Worm (Caenorhabditis elegans) whole organism, late embryonic: ENCODE measurements around the gene kynu-1.

Experiments used
- C38D4.7 ChIP-seq: fragments of 200-800 bp; sonication (Bioruptor generic); optimal IDR thresholded peaks from 2 replicates; lab custom pipeline; 2018; ENCODE audit warnings: mild to moderate bottlenecking, missing genetic modification characterization, moderate library complexity, missing compliant biosample characterization
- K09A11.1 ChIP-seq: sonication (generic microtip); optimal IDR thresholded peaks from 2 replicates; lab custom pipeline; 2017; ENCODE audit warnings: antibody characterized with exemption, mild to moderate bottlenecking, missing genetic modification characterization, missing compliant biosample characterization; ENCODE audit not compliant: insufficient read depth
- T23F11.4 ChIP-seq: fragments of 200-800 bp; sonication (Bioruptor generic); optimal IDR thresholded peaks from 2 replicates; lab custom pipeline; 2018; ENCODE audit warnings: mild to moderate bottlenecking, missing genetic modification characterization, missing compliant biosample characterization
- Y22D7AL.16 ChIP-seq: sonication (generic microtip); optimal IDR thresholded peaks from 2 replicates; lab custom pipeline; 2016; ENCODE audit warnings: missing genetic modification characterization, missing compliant biosample characterization
- ahr-1 ChIP-seq: sonication (generic microtip); optimal IDR thresholded peaks from 2 replicates; lab custom pipeline; 2016; ENCODE audit warnings: missing genetic modification characterization, missing compliant biosample characterization
- ama-1 ChIP-seq: fragments of 150-350 bp; optimal IDR thresholded peaks from 2 replicates; lab custom pipeline; 2014
- ceh-14 ChIP-seq: sonication (generic microtip); optimal IDR thresholded peaks from 2 replicates; lab custom pipeline; 2016; ENCODE audit warnings: missing genotype, missing genetic modification characterization, missing compliant biosample characterization
- ceh-18 ChIP-seq: sonication (generic microtip); optimal IDR thresholded peaks from 2 replicates; lab custom pipeline; 2016; ENCODE audit warnings: missing genetic modification characterization, missing compliant biosample characterization
- ceh-19 ChIP-seq: fragments of 200-800 bp; sonication (Bioruptor generic); optimal IDR thresholded peaks from 2 replicates; lab custom pipeline; 2018; ENCODE audit warnings: mild to moderate bottlenecking, missing genetic modification characterization, missing compliant biosample characterization
- ceh-2 ChIP-seq: sonication (generic microtip); optimal IDR thresholded peaks from 2 replicates; lab custom pipeline; 2016; ENCODE audit warnings: missing genotype, missing genetic modification characterization, missing compliant biosample characterization
- ceh-24 ChIP-seq: sonication (generic microtip); optimal IDR thresholded peaks from 2 replicates; lab custom pipeline; 2016; ENCODE audit warnings: mild to moderate bottlenecking, missing genetic modification characterization, missing compliant biosample characterization
- ceh-30 ChIP-seq: fragments of 150-350 bp; optimal IDR thresholded peaks from 2 replicates; lab custom pipeline; 2014; ENCODE audit warnings: missing biosample characterization, missing genetic modification characterization
- ceh-31 ChIP-seq: sonication (generic microtip); optimal IDR thresholded peaks from 2 replicates; lab custom pipeline; 2016; ENCODE audit warnings: missing genetic modification characterization, missing compliant biosample characterization
- ceh-45 ChIP-seq: fragments of 200-800 bp; sonication (Bioruptor generic); IDR thresholded peaks from 2 replicates; pipeline ENCODE4 v1.3.6; 2022; ENCODE audit warnings: missing genetic modification reagents, missing genetic modification characterization, missing compliant biosample characterization
- che-1 ChIP-seq: sonication (generic microtip); optimal IDR thresholded peaks from 2 replicates; lab custom pipeline; 2016; ENCODE audit warnings: mild to moderate bottlenecking, missing genetic modification characterization, missing compliant biosample characterization
- dmd-4 ChIP-seq: sonication (generic microtip); optimal IDR thresholded peaks from 2 replicates; lab custom pipeline; 2016; ENCODE audit warnings: borderline replicate concordance, missing genetic modification characterization, missing compliant biosample characterization
- dve-1 ChIP-seq: sonication (generic microtip); optimal IDR thresholded peaks from 2 replicates; lab custom pipeline; 2017; ENCODE audit warnings: antibody characterized with exemption, mild to moderate bottlenecking, missing genetic modification characterization, missing compliant biosample characterization
- elt-2 ChIP-seq: sonication (generic microtip); optimal IDR thresholded peaks from 2 replicates; lab custom pipeline; 2016; ENCODE audit warnings: missing genetic modification reagents, missing genetic modification characterization, missing compliant biosample characterization
- elt-4 ChIP-seq: sonication (generic microtip); optimal IDR thresholded peaks from 2 replicates; lab custom pipeline; 2016; ENCODE audit warnings: missing genetic modification characterization, missing compliant biosample characterization
- ets-4 ChIP-seq: sonication (generic microtip); optimal IDR thresholded peaks from 2 replicates; lab custom pipeline; 2016; ENCODE audit warnings: missing genetic modification characterization, missing compliant biosample characterization
- eyg-1 ChIP-seq: sonication (generic microtip); optimal IDR thresholded peaks from 2 replicates; lab custom pipeline; 2016; ENCODE audit warnings: missing genotype, missing genetic modification characterization, missing compliant biosample characterization
- fkh-10 ChIP-seq: fragments of 150-350 bp; optimal IDR thresholded peaks from 2 replicates; lab custom pipeline; 2014; ENCODE audit warnings: missing biosample characterization, missing genetic modification reagents, missing genetic modification characterization
- fkh-6 ChIP-seq: sonication (generic microtip); optimal IDR thresholded peaks from 2 replicates; lab custom pipeline; 2016; ENCODE audit warnings: missing genetic modification characterization, missing compliant biosample characterization
- gmeb-2 ChIP-seq: sonication (generic microtip); optimal IDR thresholded peaks from 2 replicates; lab custom pipeline; 2016; ENCODE audit warnings: missing genetic modification characterization, inconsistent platforms, missing compliant biosample characterization
- lim-6 ChIP-seq: sonication (generic microtip); optimal IDR thresholded peaks from 2 replicates; lab custom pipeline; 2016; ENCODE audit warnings: missing genetic modification characterization, missing compliant biosample characterization
- lin-11 ChIP-seq: fragments of 200-800 bp; sonication (Bioruptor generic); optimal IDR thresholded peaks from 2 replicates; lab custom pipeline; 2018; ENCODE audit warnings: mild to moderate bottlenecking, missing genetic modification characterization, missing compliant biosample characterization
- madf-2 ChIP-seq: sonication (generic microtip); optimal IDR thresholded peaks from 2 replicates; lab custom pipeline; 2017; ENCODE audit warnings: missing genetic modification characterization, missing compliant biosample characterization
- nhr-11 ChIP-seq: fragments of 150-350 bp; optimal IDR thresholded peaks from 2 replicates; lab custom pipeline; 2014; ENCODE audit warnings: missing biosample characterization, missing genetic modification characterization
- nhr-232 ChIP-seq: sonication (generic microtip); optimal IDR thresholded peaks from 2 replicates; lab custom pipeline; 2016; ENCODE audit warnings: missing genetic modification characterization, missing compliant biosample characterization
- npax-4 ChIP-seq: sonication (generic microtip); optimal IDR thresholded peaks from 2 replicates; lab custom pipeline; 2016; ENCODE audit warnings: missing genetic modification characterization, missing compliant biosample characterization
- odd-2 ChIP-seq: sonication (generic microtip); optimal IDR thresholded peaks from 2 replicates; lab custom pipeline; 2017; ENCODE audit warnings: antibody characterized with exemption, mild to moderate bottlenecking, missing genetic modification characterization, missing compliant biosample characterization
- pax-1 ChIP-seq: fragments of 150-350 bp; optimal IDR thresholded peaks from 2 replicates; lab custom pipeline; 2014; ENCODE audit warnings: missing biosample characterization, missing genetic modification characterization
- pha-2 ChIP-seq: sonication (generic microtip); optimal IDR thresholded peaks from 2 replicates; lab custom pipeline; 2017; ENCODE audit warnings: mild to moderate bottlenecking, missing genetic modification characterization, missing compliant biosample characterization
- sdc-2 ChIP-seq: sonication (generic microtip); optimal IDR thresholded peaks from 2 replicates; lab custom pipeline; 2016; ENCODE audit warnings: missing genotype, missing genetic modification characterization, missing compliant biosample characterization
- sox-2 ChIP-seq: fragments of 200-800 bp; sonication (Bioruptor generic); IDR thresholded peaks from 2 replicates; pipeline ENCODE4 v1.3.6; 2022; ENCODE audit warnings: missing genetic modification reagents, missing genetic modification characterization, missing compliant biosample characterization
- sox-4 ChIP-seq: sonication (generic microtip); optimal IDR thresholded peaks from 2 replicates; lab custom pipeline; 2017; ENCODE audit warnings: mild to moderate bottlenecking, missing genetic modification characterization, inconsistent platforms, missing compliant biosample characterization
- syd-9 ChIP-seq: sonication (generic microtip); optimal IDR thresholded peaks from 2 replicates; lab custom pipeline; 2016; ENCODE audit warnings: mild to moderate bottlenecking, missing genetic modification characterization, moderate library complexity, missing compliant biosample characterization
- tbx-2 ChIP-seq: sonication (generic microtip); optimal IDR thresholded peaks from 2 replicates; lab custom pipeline; 2016; ENCODE audit warnings: missing genetic modification characterization, missing compliant biosample characterization
- tbx-7 ChIP-seq: sonication (generic microtip); optimal IDR thresholded peaks from 2 replicates; lab custom pipeline; 2016; ENCODE audit warnings: missing genotype, missing genetic modification characterization, missing compliant biosample characterization
- ztf-16 ChIP-seq: sonication (generic microtip); optimal IDR thresholded peaks from 2 replicates; lab custom pipeline; 2017; ENCODE audit warnings: missing genetic modification characterization, missing compliant biosample characterization

kynu-1 gene

ce11 chrX:6088718-6089117 lies 20.4 kb downstream of the kynu-1 start:
- TF ChIP-seq syd-9 (tag; lab: Kevin White, UChicago): no peak
- TF ChIP-seq nhr-11 (tag; lab: Kevin White, UChicago): no peak
- TF ChIP-seq odd-2 (tag; lab: Kevin White, UChicago): no peak
- TF ChIP-seq gmeb-2 (tag; lab: Kevin White, UChicago): no peak
- TF ChIP-seq lim-6 (tag; lab: Kevin White, UChicago): no peak
- TF ChIP-seq Y22D7AL.16 (tag; lab: Kevin White, UChicago): no peak
- no peak for TF ChIP-seq sox-4 (tag; lab: Kevin White, UChicago)
- no peak for TF ChIP-seq ceh-14 (tag; lab: Kevin White, UChicago)
- TF ChIP-seq ets-4 (tag; lab: Kevin White, UChicago): no peak
- TF ChIP-seq eyg-1 (tag; lab: Kevin White, UChicago): no peak
- TF ChIP-seq tbx-7: no peak
- no peak for TF ChIP-seq tbx-2
- TF ChIP-seq T23F11.4 (GFP tag; lab: Kevin White, UChicago): no peak
- TF ChIP-seq ceh-18 (tag; lab: Kevin White, UChicago): no peak
- no peak for TF ChIP-seq ahr-1 (tag; lab: Kevin White, UChicago)
- no peak for TF ChIP-seq nhr-232 (tag; lab: Kevin White, UChicago)
- no peak for TF ChIP-seq K09A11.1

ce11 chrX:6087676-6088075 lies 21.5 kb downstream of the kynu-1 start, which contains the start of gene C45B2.8:
Gene C45B2.8 (plus strand): TSS chrX:6087976.
- TF ChIP-seq ceh-2 (tag; lab: Kevin White, UChicago) (no peak), dve-1 (no peak), tbx-7 (no peak), ceh-45 (GFP tag; lab: Robert Waterston, UW) (no peak), dmd-4 (no peak), che-1 (tag; lab: Kevin White, UChicago) (no peak), fkh-10 (GFP tag; lab: Kevin White, UChicago) (no peak), elt-2 (no peak), ceh-31 (tag; lab: Kevin White, UChicago) (no peak), K09A11.1 (no peak), elt-4 (tag; lab: Kevin White, UChicago) (no peak), lin-11 (no peak), gmeb-2 (tag; lab: Kevin White, UChicago) (no peak), ets-4 (tag; lab: Kevin White, UChicago) (no peak), npax-4 (no peak), ceh-19 (GFP tag; lab: Kevin White, UChicago) (no peak)
- TF ChIP-seq, all 69 proteins: peak for 0

- TF ChIP-seq pax-1 (tag; lab: Kevin White, UChicago) (no peak), lin-11 (no peak), ahr-1 (tag; lab: Kevin White, UChicago) (no peak), pha-2 (tag; lab: Kevin White, UChicago) (no peak), ceh-30 (tag; lab: Kevin White, UChicago) (no peak), eyg-1 (tag; lab: Kevin White, UChicago) (no peak), sdc-2 (tag; lab: Kevin White, UChicago) (no peak), ceh-24 (tag; lab: Kevin White, UChicago) (no peak), ama-1 (lab: Kevin White, UChicago) (no peak), ceh-2 (tag; lab: Kevin White, UChicago) (no peak), tbx-7 (no peak), fkh-6 (tag; lab: Kevin White, UChicago) (no peak), sox-4 (tag; lab: Kevin White, UChicago) (no peak), sox-2 (GFP tag; lab: Robert Waterston, UW) (no peak), K09A11.1 (no peak), madf-2 (no peak), odd-2 (tag; lab: Kevin White, UChicago) (no peak), C38D4.7 (GFP tag; lab: Kevin White, UChicago) (no peak), ztf-16 (no peak)
These were observed 23.3 kb downstream of the kynu-1 start, which contains the start of gene C45B2.1 for ce11 chrX:6085824-6086223. Gene C45B2.1 (plus strand): TSS chrX:6086124.
